Worm (Caenorhabditis elegans) whole organism, L4/young adult: Measurements from ENCODE around the gene zyg-9.

Source experiments
- W03F9.2 ChIP-seq: fragments of 150-350 bp; optimal IDR thresholded peaks from 2 replicates; lab custom pipeline; 2014; ENCODE audit warnings: missing biosample characterization, missing genetic modification characterization
- dao-5 ChIP-seq: sonication (generic microtip); optimal IDR thresholded peaks from 2 replicates; lab custom pipeline; 2016; ENCODE audit warnings: missing genotype, missing genetic modification characterization, moderate library complexity, missing compliant biosample characterization
- him-1 ChIP-seq: sonication (generic microtip); optimal IDR thresholded peaks from 2 replicates; lab custom pipeline; 2016; ENCODE audit warnings: missing genotype, missing genetic modification reagents, missing genetic modification characterization, missing compliant biosample characterization

zyg-9 gene

ce11 chrII:8483793-8484186 lies 26.2 kb downstream of the zyg-9 start, which contains the start of gene taap-1:
TSS of gene taap-1 (minus strand) at chrII:8483871.
- no peak for TF ChIP-seq him-1 (tag; lab: Kevin White, UChicago)
- no peak for TF ChIP-seq dao-5 (tag; lab: Kevin White, UChicago)
- TF ChIP-seq W03F9.2 (tag; lab: Kevin White, UChicago) = no peak

ce11 chrII:8484546-8484945 lies 26.9 kb downstream of the zyg-9 start:
- TF ChIP-seq him-1 (tag; lab: Kevin White, UChicago) = no peak
- no peak for TF ChIP-seq dao-5 (tag; lab: Kevin White, UChicago)
- no peak for TF ChIP-seq W03F9.2 (tag; lab: Kevin White, UChicago)

DNA sequence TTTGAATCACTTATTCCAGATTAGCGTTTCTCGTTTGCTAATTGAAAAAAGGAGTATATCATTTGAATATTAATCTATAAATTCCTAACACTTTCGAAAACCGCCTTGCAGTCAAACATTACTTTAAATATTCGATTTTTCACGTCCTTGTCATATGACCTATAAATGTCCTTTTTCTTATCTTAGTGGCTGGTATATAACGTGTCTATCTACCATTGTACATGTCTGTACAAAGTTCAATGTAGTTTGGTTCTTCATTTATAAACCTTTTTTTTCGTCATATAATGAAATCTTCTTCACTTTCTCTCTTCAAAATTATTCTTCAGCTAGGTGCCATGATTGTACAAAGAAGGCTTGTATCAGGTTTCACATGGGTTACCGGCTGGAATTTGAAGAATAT lies 28.0 kb downstream of the zyg-9 start, which contains the start of gene gbh-2:
gbh-2 (plus strand) TSS at position 277 of the 400 bp plus-strand sequence.
- TF ChIP-seq him-1 (tag; lab: Kevin White, UChicago) (no peak), W03F9.2 (tag; lab: Kevin White, UChicago) (no peak), dao-5 (tag; lab: Kevin White, UChicago) (no peak)

DNA sequence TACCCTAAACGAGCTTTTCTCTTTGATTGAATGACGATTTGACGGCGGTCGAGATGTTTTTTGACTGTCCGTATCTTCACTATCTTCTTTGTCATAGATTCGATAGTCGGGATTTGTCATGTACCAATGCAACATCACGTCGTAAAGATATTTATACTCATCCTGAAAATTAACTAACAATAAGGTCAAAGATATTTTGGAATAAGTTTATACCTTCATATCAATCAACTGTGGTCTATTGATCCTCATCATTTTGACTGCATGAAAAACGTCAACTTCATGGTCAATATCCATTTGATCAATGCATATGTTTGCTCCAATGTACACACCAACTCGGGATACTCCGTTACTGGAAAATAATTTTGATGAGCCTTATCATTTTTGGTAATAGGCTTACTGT lies 30.5 kb downstream of the zyg-9 start:
- TF ChIP-seq him-1 (tag; lab: Kevin White, UChicago) (no peak), dao-5 (tag; lab: Kevin White, UChicago) (no peak), W03F9.2 (tag; lab: Kevin White, UChicago) (no peak)

DNA sequence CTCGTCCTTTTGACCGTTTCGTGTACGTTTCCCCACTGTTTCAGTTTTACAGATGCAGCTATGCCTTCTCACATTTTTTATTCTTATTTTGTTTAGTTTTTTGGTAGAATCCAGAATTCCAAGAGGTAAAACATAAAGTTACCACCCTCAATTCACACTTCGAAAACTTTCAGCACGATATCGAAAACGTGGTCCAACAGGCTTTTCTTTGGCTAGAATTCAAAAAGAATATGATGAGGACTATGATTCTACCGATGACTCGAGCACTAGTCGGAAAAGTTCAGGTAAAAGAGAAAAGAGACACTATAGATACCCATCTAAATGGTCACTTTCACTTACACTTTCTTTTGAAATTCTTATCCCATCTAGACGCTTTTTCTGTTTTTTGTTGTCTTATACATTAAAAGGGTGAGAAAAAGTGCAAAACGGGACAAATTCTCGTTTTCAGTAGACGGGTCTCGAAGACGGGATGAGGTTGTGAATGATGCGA lies 36.7 kb downstream of the zyg-9 start, which contains the start of gene M05D6.9:
M05D6.9 (plus strand) TSS at position 51 of the 490 bp plus-strand sequence.
- TF ChIP-seq him-1 (tag; lab: Kevin White, UChicago) (no peak), dao-5 (tag; lab: Kevin White, UChicago) (no peak), W03F9.2 (tag; lab: Kevin White, UChicago) (no peak)

DNA sequence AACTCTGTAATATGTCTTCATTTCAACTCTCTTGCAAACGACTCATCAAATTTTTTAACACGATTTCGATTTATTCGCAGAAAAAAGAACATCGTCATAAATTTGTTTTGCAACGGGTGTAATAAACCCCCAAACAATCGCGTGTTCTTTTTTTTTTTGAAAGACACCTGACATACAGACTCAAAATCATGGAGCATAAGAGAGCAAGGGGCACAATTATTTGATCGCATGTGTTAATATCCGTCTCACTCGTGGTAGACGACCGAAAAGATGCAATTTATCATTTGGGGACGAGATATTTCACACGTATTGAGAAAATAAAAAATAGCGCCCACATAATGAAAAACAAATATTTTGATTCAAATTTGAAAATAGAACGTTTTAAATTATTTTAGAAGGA lies 38.6 kb downstream of the zyg-9 start:
- TF ChIP-seq him-1 (tag; lab: Kevin White, UChicago) (no peak), dao-5 (tag; lab: Kevin White, UChicago) (no peak), W03F9.2 (tag; lab: Kevin White, UChicago) (no peak)

DNA sequence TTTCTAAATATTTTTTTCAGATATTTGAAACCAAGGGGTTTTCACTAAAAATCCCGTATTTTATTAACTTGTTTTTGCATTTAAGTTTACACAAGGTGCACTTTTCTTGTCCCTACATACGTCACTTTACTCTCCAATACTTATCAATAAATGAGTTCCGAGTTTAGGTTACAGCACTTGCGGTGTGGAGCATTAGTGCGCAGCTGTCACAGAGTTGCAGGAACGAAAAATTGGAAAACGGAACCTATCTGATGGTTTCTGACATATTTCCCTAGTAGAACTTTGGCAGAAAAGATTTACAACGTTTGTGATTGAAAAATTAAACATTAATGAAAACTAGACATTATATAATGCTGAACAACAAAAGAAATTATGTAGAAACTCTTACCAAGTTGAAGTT lies 40.6 kb downstream of the zyg-9 start:
- TF ChIP-seq him-1 (tag; lab: Kevin White, UChicago) (no peak), W03F9.2 (tag; lab: Kevin White, UChicago) (no peak), dao-5 (tag; lab: Kevin White, UChicago) (no peak)

DNA sequence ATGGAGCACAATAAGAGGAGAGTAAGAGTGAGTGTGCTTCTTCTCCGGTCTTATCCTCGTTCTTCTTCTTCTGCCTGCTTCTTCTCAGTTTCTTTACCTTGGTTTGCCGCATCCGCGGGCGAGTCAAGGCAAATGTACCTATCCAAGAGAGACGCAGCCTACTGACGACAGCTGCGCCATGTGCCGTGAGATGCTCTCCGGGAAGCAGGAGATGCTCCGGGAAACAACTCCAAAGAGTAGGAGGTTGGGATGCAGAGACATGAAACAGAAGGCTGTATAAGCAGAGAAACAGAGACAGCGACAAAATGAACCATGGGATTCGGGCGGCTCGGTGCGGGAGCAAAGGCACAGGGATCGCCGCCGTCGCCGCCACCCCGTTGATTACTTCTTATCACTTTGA lies 41.4 kb downstream of the zyg-9 start:
- TF ChIP-seq him-1 (tag; lab: Kevin White, UChicago) = no peak
- TF ChIP-seq dao-5 (tag; lab: Kevin White, UChicago) = no peak
- no peak for TF ChIP-seq W03F9.2 (tag; lab: Kevin White, UChicago)

ce11 chrII:8504074-8504724 lies 46.6 kb downstream of the zyg-9 start:
- no peak for TF ChIP-seq W03F9.2 (tag; lab: Kevin White, UChicago)
- no peak for TF ChIP-seq dao-5 (tag; lab: Kevin White, UChicago)
- TF ChIP-seq him-1 (tag; lab: Kevin White, UChicago) = no peak

- TF ChIP-seq W03F9.2 (tag; lab: Kevin White, UChicago) (no peak), dao-5 (tag; lab: Kevin White, UChicago) (no peak), him-1 (tag; lab: Kevin White, UChicago) (no peak)
Observed at ce11 chrII:8506759-8507158, 49.1 kb downstream of the zyg-9 start.

ce11 chrII:8508956-8509355 lies 51.3 kb downstream of the zyg-9 start, which contains the start of gene T13H5.1:
TSS of gene T13H5.1 (minus strand) at chrII:8509056.
- TF ChIP-seq W03F9.2 (tag; lab: Kevin White, UChicago) (no peak), him-1 (tag; lab: Kevin White, UChicago) (no peak), dao-5 (tag; lab: Kevin White, UChicago) (no peak)
